Worm (Caenorhabditis elegans) whole organism, young adult: ENCODE data around the gene C27D8.3.

Source experiments
- F52B5.7 ChIP-seq: sonication (generic microtip); optimal IDR thresholded peaks from 2 replicates; lab custom pipeline; 2016; ENCODE audit warnings: mild to moderate bottlenecking, missing genetic modification characterization, missing compliant biosample characterization
- K12H6.12 ChIP-seq: fragments of 200-800 bp; sonication (Bioruptor generic); optimal IDR thresholded peaks from 2 replicates; lab custom pipeline; 2018; ENCODE audit warnings: mild to moderate bottlenecking, missing genetic modification characterization, missing compliant biosample characterization
- T26A5.8 ChIP-seq: sonication (generic microtip); optimal IDR thresholded peaks from 2 replicates; lab custom pipeline; 2016; ENCODE audit warnings: missing genetic modification characterization, missing compliant biosample characterization
- Y67H2A.10 ChIP-seq: fragments of 200-800 bp; sonication (Bioruptor generic); conservative IDR thresholded peaks from 2 replicates; pipeline ENCODE4 v1.3.6; 2022; ENCODE audit warnings: missing genetic modification reagents, missing genetic modification characterization, missing compliant biosample characterization
- ama-1 ChIP-seq, 3 experiments: fragments of 150-350 bp in 1 of 3; sonication (generic microtip) in 2 of 3; optimal IDR thresholded peaks; 2 replicates each; lab custom pipeline; 2014 to 2018; ENCODE audit warnings: missing biosample characterization in 2 of 3, missing genetic modification characterization in 2 of 3, missing genetic modification reagents in 2 of 3
- athp-1 ChIP-seq: sonication (generic microtip); optimal IDR thresholded peaks from 2 replicates; lab custom pipeline; 2017; ENCODE audit warnings: mild to moderate bottlenecking, missing genetic modification characterization, missing compliant biosample characterization
- attf-6 ChIP-seq: fragments of 200-800 bp; sonication (Bioruptor generic); IDR thresholded peaks from 2 replicates; pipeline ENCODE4 v1.3.6; 2022; ENCODE audit warnings: missing genetic modification reagents, missing genetic modification characterization, missing compliant biosample characterization
- bed-1 ChIP-seq: fragments of 200-800 bp; sonication (Bioruptor generic); IDR thresholded peaks from 2 replicates; pipeline ENCODE4 v1.3.6; 2022; ENCODE audit warnings: missing genetic modification reagents, missing genetic modification characterization, missing compliant biosample characterization
- ceh-27 ChIP-seq: fragments of 200-800 bp; sonication (Bioruptor generic); optimal IDR thresholded peaks from 2 replicates; lab custom pipeline; 2018; ENCODE audit warnings: mild to moderate bottlenecking, missing genetic modification characterization, moderate library complexity, missing compliant biosample characterization
- ceh-58 ChIP-seq: fragments of 200-800 bp; sonication (Bioruptor generic); IDR thresholded peaks from 2 replicates; pipeline ENCODE4 v1.3.6; 2022; ENCODE audit warnings: missing genetic modification characterization, missing compliant biosample characterization
- repo-1 ChIP-seq: sonication (generic microtip); optimal IDR thresholded peaks from 2 replicates; lab custom pipeline; 2017; ENCODE audit warnings: mild to moderate bottlenecking, missing genetic modification characterization, missing compliant biosample characterization

DNA sequence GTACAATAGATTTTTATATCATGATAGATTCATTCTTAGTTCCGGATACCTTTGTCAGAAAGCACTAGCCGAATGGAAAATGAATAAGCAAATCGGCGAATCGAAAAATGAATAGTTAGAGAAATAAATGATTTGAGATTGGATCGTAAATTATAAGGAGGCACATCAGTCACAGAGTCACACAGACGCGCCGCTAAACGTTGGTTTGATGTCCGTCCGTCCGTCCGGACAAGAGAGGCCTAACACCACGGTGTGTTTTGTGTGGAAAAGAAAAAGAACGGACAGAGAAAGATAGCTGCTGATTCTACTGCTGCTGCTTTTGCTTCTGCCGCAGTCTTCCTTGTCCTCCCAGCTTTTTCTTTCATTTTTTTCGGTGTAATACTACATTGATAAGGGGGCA lies 10.6 kb downstream of the C27D8.3 start:
- TF ChIP-seq athp-1 (tag; lab: Kevin White, UChicago) (no peak), ceh-27 (no peak), F52B5.7 (tag; lab: Kevin White, UChicago) (no peak), T26A5.8 (no peak), attf-6 (GFP tag; lab: Robert Waterston, UW) (no peak), ceh-58 (GFP tag; lab: Robert Waterston, UW) (no peak), repo-1 (tag; lab: Kevin White, UChicago) (no peak), ama-1 (optimal IDR thresholded peaks at IDR 0.05; lab: Kevin White, UChicago) (no peak), ama-1 (GFP tag; optimal IDR thresholded peaks at IDR 0.05; lab: Kevin White, UChicago) (no peak), Y67H2A.10 (GFP tag; lab: Robert Waterston, UW) (no peak), K12H6.12 (no peak), bed-1 (GFP tag; lab: Robert Waterston, UW) (no peak)
